Fruit fly (Drosophila melanogaster) whole organism, prepupa: ENCODE measurements around the gene CG13367.
A peak's percentile ranks its signal among the peaks of the same experiment; 100 is the strongest.

ENCODE experiments used
- Blimp-1 ChIP-seq: fragments of 200-800 bp; sonication (Bioruptor generic); optimal IDR thresholded peaks from 3 replicates; lab custom pipeline; 2017; ENCODE audit warnings: missing biosample characterization, missing genetic modification characterization, mild to moderate bottlenecking, moderate library complexity, missing genetic modification reagents
- CG10669 ChIP-seq: fragments of 200-800 bp; sonication (Bioruptor generic); optimal IDR thresholded peaks from 3 replicates; lab custom pipeline; 2018; ENCODE audit warnings: missing biosample characterization, mild to moderate bottlenecking, missing genetic modification characterization, moderate library complexity
- CG11294 ChIP-seq: fragments of 200-800 bp; sonication (Bioruptor generic); IDR thresholded peaks from 2 replicates; pipeline ENCODE4 v1.3.6; 2022; ENCODE audit warnings: missing biosample characterization, missing genetic modification characterization
- CG11762 ChIP-seq: fragments of 200-800 bp; sonication (Bioruptor generic); optimal IDR thresholded peaks from 3 replicates; lab custom pipeline; 2016; ENCODE audit warnings: missing biosample characterization, missing genetic modification characterization; ENCODE audit not compliant: insufficient read depth
- CG1621 ChIP-seq: fragments of 200-800 bp; sonication (Bioruptor generic); optimal IDR thresholded peaks from 3 replicates; lab custom pipeline; 2018; ENCODE audit warnings: missing biosample characterization, mild to moderate bottlenecking, missing genetic modification characterization
- CG16779 ChIP-seq: fragments of 200-800 bp; sonication (Bioruptor generic); optimal IDR thresholded peaks from 3 replicates; lab custom pipeline; 2017; ENCODE audit warnings: missing biosample characterization, mild to moderate bottlenecking, missing genetic modification characterization
- CG3032 ChIP-seq: fragments of 200-800 bp; optimal IDR thresholded peaks from 2 replicates; lab custom pipeline; 2019; ENCODE audit warnings: missing biosample characterization, mild to moderate bottlenecking, missing genetic modification characterization, moderate library complexity
- CG31627 ChIP-seq: fragments of 200-800 bp; sonication (Bioruptor generic); optimal IDR thresholded peaks from 3 replicates; lab custom pipeline; 2016; ENCODE audit warnings: missing biosample characterization, missing genetic modification characterization
- CG34406 ChIP-seq: fragments of 200-800 bp; sonication (Bioruptor generic); optimal IDR thresholded peaks from 3 replicates; lab custom pipeline; 2016; ENCODE audit warnings: missing biosample characterization, missing genetic modification characterization
- CG3919 ChIP-seq: fragments of 200-800 bp; sonication (Bioruptor generic); optimal IDR thresholded peaks from 3 replicates; lab custom pipeline; 2016; ENCODE audit warnings: missing biosample characterization, missing genetic modification characterization
- CG6163 ChIP-seq: fragments of 200-800 bp; sonication (Bioruptor generic); IDR thresholded peaks from 3 replicates; pipeline ENCODE4 v1.3.6; 2022; ENCODE audit warnings: missing biosample characterization, missing genetic modification characterization
- CG6276 ChIP-seq: fragments of 200-800 bp; sonication (Bioruptor generic); optimal IDR thresholded peaks from 2 replicates; lab custom pipeline; 2017; ENCODE audit warnings: missing biosample characterization, mild to moderate bottlenecking, missing genetic modification characterization
- CG6808 ChIP-seq: fragments of 200-800 bp; sonication (Bioruptor generic); optimal IDR thresholded peaks from 3 replicates; lab custom pipeline; 2017; ENCODE audit warnings: missing biosample characterization, missing genetic modification characterization, mild to moderate bottlenecking, moderate library complexity, missing genetic modification reagents
- CG8119 ChIP-seq: fragments of 200-800 bp; sonication (Bioruptor generic); IDR thresholded peaks from 3 replicates; pipeline ENCODE4 v1.3.6; 2022; ENCODE audit warnings: missing biosample characterization, missing genetic modification characterization
- CG8319 ChIP-seq: fragments of 200-800 bp; sonication (Bioruptor generic); optimal IDR thresholded peaks from 3 replicates; lab custom pipeline; 2016; ENCODE audit warnings: missing biosample characterization, missing genetic modification characterization
- CG8632 ChIP-seq: fragments of 200-800 bp; sonication (Bioruptor generic); optimal IDR thresholded peaks from 3 replicates; lab custom pipeline; 2016; ENCODE audit warnings: missing biosample characterization, missing genetic modification characterization
- CG9139 ChIP-seq: fragments of 200-800 bp; sonication (Bioruptor generic); optimal IDR thresholded peaks from 3 replicates; lab custom pipeline; 2017; ENCODE audit warnings: missing biosample characterization, mild to moderate bottlenecking, missing genetic modification characterization
- Eip75B ChIP-seq: fragments of 200-800 bp; sonication (Bioruptor generic); optimal IDR thresholded peaks from 3 replicates; lab custom pipeline; 2016; ENCODE audit warnings: missing biosample characterization, missing genetic modification characterization
- Eip78C ChIP-seq: fragments of 200-800 bp; sonication (Bioruptor generic); peaks from one replicate; lab custom pipeline; 2016; ENCODE audit warnings: missing biosample characterization, missing genetic modification characterization
- Eip93F ChIP-seq: fragments of 200-800 bp; sonication (Bioruptor generic); optimal IDR thresholded peaks from 2 replicates; lab custom pipeline; 2016; ENCODE audit warnings: missing biosample characterization, mild to moderate bottlenecking, missing genetic modification characterization
- Ets21C ChIP-seq: fragments of 200-800 bp; sonication (Bioruptor generic); optimal IDR thresholded peaks from 3 replicates; lab custom pipeline; 2016; ENCODE audit warnings: missing biosample characterization, missing genetic modification characterization
- Ets96B ChIP-seq: fragments of 200-800 bp; optimal IDR thresholded peaks from 2 replicates; lab custom pipeline; 2019; ENCODE audit warnings: missing biosample characterization, mild to moderate bottlenecking, missing genetic modification characterization, moderate library complexity
- Gug ChIP-seq: fragments of 200-800 bp; sonication (Bioruptor generic); IDR thresholded peaks from 2 replicates; pipeline ENCODE4 v1.3.6; 2022; ENCODE audit warnings: missing biosample characterization, missing genetic modification characterization
- Hr39 ChIP-seq: fragments of 200-800 bp; sonication (Bioruptor generic); optimal IDR thresholded peaks from 2 replicates; lab custom pipeline; 2016; ENCODE audit warnings: missing biosample characterization, missing genetic modification characterization
- Hr4 ChIP-seq: fragments of 200-800 bp; sonication (Bioruptor generic); optimal IDR thresholded peaks from 3 replicates; lab custom pipeline; 2016; ENCODE audit warnings: missing biosample characterization, missing genetic modification characterization
- Lpt ChIP-seq: fragments of 200-800 bp; sonication (Bioruptor generic); optimal IDR thresholded peaks from 3 replicates; lab custom pipeline; 2016; ENCODE audit warnings: missing biosample characterization, missing genetic modification characterization
- Met ChIP-seq: fragments of 200-800 bp; sonication (Bioruptor generic); optimal IDR thresholded peaks from 3 replicates; lab custom pipeline; 2016; ENCODE audit warnings: missing biosample characterization, missing genetic modification characterization
- OdsH ChIP-seq: fragments of 200-800 bp; sonication (Bioruptor generic); optimal IDR thresholded peaks from 3 replicates; lab custom pipeline; 2016; ENCODE audit warnings: missing biosample characterization, missing genetic modification characterization
- Sox14 ChIP-seq: fragments of 200-800 bp; sonication (Bioruptor generic); optimal IDR thresholded peaks from 3 replicates; lab custom pipeline; 2016; ENCODE audit warnings: missing biosample characterization, missing genetic modification characterization
- achi ChIP-seq: fragments of 200-800 bp; sonication (Bioruptor generic); optimal IDR thresholded peaks from 3 replicates; lab custom pipeline; 2016; ENCODE audit warnings: missing biosample characterization, missing genetic modification characterization
- acj6 ChIP-seq: fragments of 200-800 bp; sonication (Bioruptor generic); optimal IDR thresholded peaks from 3 replicates; lab custom pipeline; 2016; ENCODE audit warnings: missing biosample characterization, missing genetic modification characterization
- cyc ChIP-seq: fragments of 200-800 bp; sonication (Bioruptor generic); optimal IDR thresholded peaks from 3 replicates; lab custom pipeline; 2016; ENCODE audit warnings: missing biosample characterization, missing genetic modification characterization
- dac ChIP-seq: fragments of 200-800 bp; sonication (Bioruptor generic); optimal IDR thresholded peaks from 2 replicates; lab custom pipeline; 2017; ENCODE audit warnings: missing biosample characterization, mild to moderate bottlenecking, missing genetic modification characterization
- dsx ChIP-seq: fragments of 200-800 bp; optimal IDR thresholded peaks from 3 replicates; lab custom pipeline; 2019; ENCODE audit warnings: missing biosample characterization, mild to moderate bottlenecking, missing genetic modification characterization, moderate library complexity; ENCODE audit not compliant: poor library complexity, severe bottlenecking
- eg ChIP-seq: fragments of 200-800 bp; sonication (Bioruptor generic); IDR thresholded peaks from 3 replicates; pipeline ENCODE4 v1.3.6; 2022; ENCODE audit warnings: missing biosample characterization, missing genetic modification characterization
- esn ChIP-seq: fragments of 200-800 bp; sonication (Bioruptor generic); optimal IDR thresholded peaks from 2 replicates; lab custom pipeline; 2016; ENCODE audit warnings: missing biosample characterization, mild to moderate bottlenecking, missing genetic modification characterization, moderate library complexity
- fd59A ChIP-seq: fragments of 200-800 bp; sonication (Bioruptor generic); optimal IDR thresholded peaks from 2 replicates; lab custom pipeline; 2017; ENCODE audit warnings: missing biosample characterization, mild to moderate bottlenecking, missing genetic modification characterization, missing genetic modification reagents
- fd85E ChIP-seq: fragments of 200-800 bp; sonication (Bioruptor generic); optimal IDR thresholded peaks from 3 replicates; lab custom pipeline; 2016; ENCODE audit warnings: missing biosample characterization, missing genetic modification characterization
- fkh ChIP-seq: fragments of 200-800 bp; sonication (Bioruptor generic); optimal IDR thresholded peaks from 3 replicates; lab custom pipeline; 2017; ENCODE audit warnings: missing biosample characterization, mild to moderate bottlenecking, missing genetic modification characterization, moderate library complexity
- lz ChIP-seq: fragments of 200-800 bp; sonication (Bioruptor generic); optimal IDR thresholded peaks from 3 replicates; lab custom pipeline; 2016; ENCODE audit warnings: missing biosample characterization, missing genetic modification characterization
- net ChIP-seq: fragments of 200-800 bp; sonication (Bioruptor generic); optimal IDR thresholded peaks from 3 replicates; lab custom pipeline; 2016; ENCODE audit warnings: missing biosample characterization, missing genetic modification characterization
- salr ChIP-seq, 2 experiments: fragments of 200-800 bp; sonication (Bioruptor generic); optimal IDR thresholded peaks; 3 replicates each; lab custom pipeline; 2016 to 2018; ENCODE audit warnings: missing biosample characterization in 2 of 2, missing genetic modification characterization in 2 of 2, mild to moderate bottlenecking in 1 of 2
- spab ChIP-seq: fragments of 200-800 bp; sonication (Bioruptor generic); optimal IDR thresholded peaks from 2 replicates; lab custom pipeline; 2017; ENCODE audit warnings: missing biosample characterization, mild to moderate bottlenecking, missing genetic modification characterization, missing genetic modification reagents
- ss ChIP-seq, 2 experiments: fragments of 200-800 bp; sonication (Bioruptor generic); optimal IDR thresholded peaks; 2 replicates in 1 of 2; 3 replicates in 1 of 2; lab custom pipeline; 2017 to 2018; ENCODE audit warnings: mild to moderate bottlenecking in 2 of 2, missing biosample characterization in 2 of 2, missing genetic modification characterization in 2 of 2, moderate library complexity in 1 of 2
- svp ChIP-seq: fragments of 200-800 bp; sonication (Bioruptor generic); peaks from one replicate; lab custom pipeline; 2016; ENCODE audit warnings: missing biosample characterization, missing genetic modification characterization
- topi ChIP-seq: fragments of 200-800 bp; sonication (Bioruptor generic); optimal IDR thresholded peaks from 3 replicates; lab custom pipeline; 2016; ENCODE audit warnings: missing biosample characterization, missing genetic modification characterization
- vri ChIP-seq: fragments of 200-800 bp; sonication (Bioruptor generic); optimal IDR thresholded peaks from 3 replicates; lab custom pipeline; 2016; ENCODE audit warnings: missing biosample characterization, mild to moderate bottlenecking, missing genetic modification characterization

Gene CG13367

DNA sequence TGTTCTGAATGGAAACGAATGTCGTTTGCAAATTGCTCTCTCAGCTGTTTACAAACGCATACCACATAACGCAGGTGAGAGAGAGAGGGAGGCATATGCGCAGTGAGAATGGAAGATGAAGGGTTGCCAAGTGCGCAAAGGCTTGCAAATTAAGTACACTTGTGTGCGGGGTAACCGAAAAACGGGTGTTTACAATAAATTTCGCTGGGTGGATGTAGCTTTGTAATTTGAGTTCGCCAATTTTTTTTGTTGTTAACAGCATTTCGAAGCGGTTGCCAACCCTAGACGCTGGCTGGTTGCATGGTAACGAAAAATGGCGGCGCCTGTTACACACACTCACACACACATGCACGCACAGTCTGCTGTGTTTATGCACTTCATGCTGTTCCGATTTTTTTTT lies 10.4 kb downstream of the CG13367 start (continued):
- TF ChIP-seq fkh (GFP tag; lab: Kevin White, UChicago) (peak; percentile 83), net (GFP tag; lab: Kevin White, UChicago) (peak; percentile 97), svp (GFP tag; lab: Kevin White, UChicago) (peak; percentile 98), spab (GFP tag; lab: Kevin White, UChicago) (peak; percentile 91), dac (peak; percentile 95), CG9139 (GFP tag; lab: Kevin White, UChicago) (no peak), CG6163 (GFP tag; lab: Robert Waterston, UW) (peak; percentile 99), CG10669 (peak; percentile 94), Blimp-1 (GFP tag; lab: Kevin White, UChicago) (peak; percentile 87), CG3919 (GFP tag; lab: Kevin White, UChicago) (peak; percentile 96), CG6276 (GFP tag; lab: Kevin White, UChicago) (peak; percentile 95), Eip75B (peak; percentile 95), achi (GFP tag; lab: Kevin White, UChicago) (peak; percentile 95), eg (peak; percentile 99), cyc (GFP tag; lab: Kevin White, UChicago) (peak; percentile 97), CG31627 (GFP tag; lab: Kevin White, UChicago) (peak; percentile 97), dsx (GFP tag; lab: Kevin White, UChicago) (peak; percentile 89), topi (GFP tag; lab: Kevin White, UChicago) (peak; percentile 96), acj6 (peak; percentile 95), salr (GFP tag; optimal IDR thresholded peaks at IDR 0.05; lab: Kevin White, UChicago) (peak; percentile 82 to 92), CG8119 (GFP tag; lab: Robert Waterston, UW) (peak; percentile 96), CG8632 (GFP tag; lab: Kevin White, UChicago) (peak; percentile 93), CG1621 (tag; lab: Kevin White, UChicago) (peak; percentile 96), fd59A (peak; percentile 94), Hr39 (GFP tag; lab: Kevin White, UChicago) (peak; percentile 97), Met (peak; percentile 97), Hr4 (peak; percentile 95), Lpt (GFP tag; lab: Kevin White, UChicago) (peak; percentile 95), CG11294 (peak; percentile 96), CG34406 (GFP tag; lab: Kevin White, UChicago) (peak; percentile 95), Eip78C (GFP tag; lab: Kevin White, UChicago) (peak; percentile 98), CG6808 (GFP tag; lab: Kevin White, UChicago) (peak; percentile 95), lz (peak; percentile 96), OdsH (peak; percentile 97)
- TF ChIP-seq, all 60 proteins: peak for 58

DNA sequence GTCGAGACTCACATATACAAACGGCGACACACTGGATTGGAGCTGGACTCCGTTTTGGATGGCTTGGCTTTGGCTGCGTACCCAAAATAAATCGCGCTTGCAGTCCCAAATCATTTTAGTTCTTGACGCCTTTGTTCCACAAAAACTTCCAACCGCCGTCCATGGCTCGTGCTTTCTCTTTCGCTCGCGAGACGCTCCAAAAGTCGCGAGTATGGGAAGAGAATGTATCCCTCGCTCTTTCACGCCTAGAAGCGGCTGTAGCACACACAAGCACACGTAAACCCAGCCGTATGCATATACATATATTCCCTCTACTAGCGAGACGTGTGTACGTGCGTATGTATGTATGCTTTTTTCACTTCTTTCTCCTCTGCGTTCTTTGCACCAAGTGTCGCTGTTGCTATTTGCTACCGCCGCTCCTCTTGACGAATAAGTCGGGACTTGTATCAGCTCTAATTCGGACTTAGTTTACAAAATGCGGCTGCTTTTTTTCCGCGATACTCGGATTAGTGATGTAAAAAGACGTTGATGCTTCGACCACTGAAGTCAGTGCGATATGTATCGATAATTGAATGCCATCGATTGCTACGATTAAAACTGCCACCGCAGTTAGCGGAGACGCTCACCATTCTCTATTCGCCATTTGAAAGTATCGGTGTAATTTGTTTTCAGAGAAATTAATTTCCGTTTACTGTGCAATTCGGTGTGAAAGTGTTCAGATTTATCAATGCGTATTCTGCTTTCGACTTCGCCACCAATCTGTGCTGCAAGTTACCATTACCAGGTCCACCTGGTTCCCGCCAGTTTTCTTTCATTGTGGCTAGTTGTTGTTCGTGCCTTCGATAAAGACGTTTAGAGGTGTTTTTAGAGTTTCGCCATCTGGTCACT lies 11.2 kb downstream of the CG13367 start, which contains the start of the genes Hmt4-20 and SkpA:
Hmt4-20 (minus strand) TSS at position 542 of the 888 bp plus-strand sequence.
SkpA (plus strand) TSS at position 623 of the 888 bp plus-strand sequence.
- TF ChIP-seq esn (GFP tag; lab: Kevin White, UChicago), result no peak
- no peak for TF ChIP-seq spab (GFP tag; lab: Kevin White, UChicago)
- TF ChIP-seq vri (GFP tag; lab: Kevin White, UChicago), result no peak
- no peak for TF ChIP-seq CG10669
- no peak for TF ChIP-seq Hr39 (GFP tag; lab: Kevin White, UChicago)
- no peak for TF ChIP-seq Eip93F (GFP tag; lab: Kevin White, UChicago)
- no peak for TF ChIP-seq Blimp-1 (GFP tag; lab: Kevin White, UChicago)
- TF ChIP-seq CG11762 (GFP tag; lab: Kevin White, UChicago), result no peak
- TF ChIP-seq CG6163 (GFP tag; lab: Robert Waterston, UW), result peak; percentile 43; the same call in 1 of the 3 replicates
- TF ChIP-seq Gug, result no peak
- no peak for TF ChIP-seq CG8319 (GFP tag; lab: Kevin White, UChicago)
- peak; percentile 55 for TF ChIP-seq svp (GFP tag; lab: Kevin White, UChicago)
- 0 out of 3 replicates have a peak, but pooled peaks have one; percentile 6 for TF ChIP-seq eg
- TF ChIP-seq net (GFP tag; lab: Kevin White, UChicago), result no peak
- TF ChIP-seq dac, result no peak
- peak; percentile 4 for TF ChIP-seq Sox14 (GFP tag; lab: Kevin White, UChicago)
- no peak for TF ChIP-seq cyc (GFP tag; lab: Kevin White, UChicago)
- no peak for TF ChIP-seq Ets21C
- no peak for TF ChIP-seq ss (GFP tag; optimal IDR thresholded peaks at IDR 0.05; lab: Kevin White, UChicago)
- no peak for TF ChIP-seq OdsH
- TF ChIP-seq CG8119 (GFP tag; lab: Robert Waterston, UW), result no peak
- no peak for TF ChIP-seq CG16779 (tag; lab: Kevin White, UChicago)
- no peak for TF ChIP-seq fd85E
- no peak for TF ChIP-seq CG3032
- no peak for TF ChIP-seq dsx (GFP tag; lab: Kevin White, UChicago)
- TF ChIP-seq Ets96B, result no peak
- TF ChIP-seq Hr4, result no peak
- no peak for TF ChIP-seq Met
